Fruit fly (Drosophila melanogaster) whole organism, embryonic: Measurements from ENCODE around the gene CG12594.

ENCODE experiments used
- CG11093 ChIP-seq: fragments of 200-800 bp; sonication (Bioruptor generic); IDR thresholded peaks from 3 replicates; pipeline ENCODE4 v1.3.6; 2022; ENCODE audit warnings: missing biosample characterization, missing genetic modification characterization
- CG13287 ChIP-seq: fragments of 200-800 bp; sonication (Bioruptor generic); IDR thresholded peaks from 2 replicates; pipeline ENCODE4 v1.3.6; 2022; ENCODE audit warnings: missing biosample characterization, missing genetic modification characterization; ENCODE audit not compliant: partially characterized antibody
- CG13296 ChIP-seq: fragments of 200-800 bp; sonication (Bioruptor generic); optimal IDR thresholded peaks from 3 replicates; lab custom pipeline; 2018; ENCODE audit warnings: missing biosample characterization, mild to moderate bottlenecking, missing genetic modification characterization
- CG13894 ChIP-seq: fragments of 200-800 bp; sonication (Bioruptor generic); optimal IDR thresholded peaks from 3 replicates; lab custom pipeline; 2018; ENCODE audit warnings: missing biosample characterization, mild to moderate bottlenecking, missing genetic modification characterization, moderate library complexity
- CG14441 ChIP-seq: fragments of 200-800 bp; sonication (Bioruptor generic); IDR thresholded peaks from 2 replicates; pipeline ENCODE4 v1.3.6; 2022; ENCODE audit warnings: missing biosample characterization, missing genetic modification characterization
- CG14667 ChIP-seq: fragments of 200-800 bp; sonication (Bioruptor generic); IDR thresholded peaks from 2 replicates; pipeline ENCODE4 v1.3.6; 2022; ENCODE audit warnings: missing biosample characterization, missing genetic modification characterization
- CG14710 ChIP-seq: fragments of 200-800 bp; sonication (Bioruptor generic); optimal IDR thresholded peaks from 3 replicates; lab custom pipeline; 2019; ENCODE audit warnings: missing biosample characterization, mild to moderate bottlenecking, missing genetic modification characterization, moderate library complexity
- CG15269 ChIP-seq: fragments of 200-800 bp; sonication (Bioruptor generic); optimal IDR thresholded peaks from 2 replicates; lab custom pipeline; 2018; ENCODE audit warnings: missing biosample characterization, mild to moderate bottlenecking, missing genetic modification characterization, moderate library complexity
- CG17568 ChIP-seq: fragments of 200-800 bp; sonication (Bioruptor generic); optimal IDR thresholded peaks from 2 replicates; lab custom pipeline; 2018; ENCODE audit warnings: missing biosample characterization, mild to moderate bottlenecking, missing genetic modification characterization, moderate library complexity
- CG1792 ChIP-seq: fragments of 200-800 bp; sonication (Bioruptor generic); optimal IDR thresholded peaks from 2 replicates; lab custom pipeline; 2016; ENCODE audit warnings: missing biosample characterization, missing genetic modification characterization
- CG2875 ChIP-seq: fragments of 200-800 bp; sonication (Bioruptor generic); optimal IDR thresholded peaks from 2 replicates; lab custom pipeline; 2017; ENCODE audit warnings: missing biosample characterization, mild to moderate bottlenecking, missing genetic modification characterization, missing genetic modification reagents
- CG34422 ChIP-seq: fragments of 200-800 bp; sonication (Bioruptor generic); IDR thresholded peaks from 3 replicates; pipeline ENCODE4 v1.3.6; 2022; ENCODE audit warnings: missing biosample characterization, missing genetic modification characterization
- CG6813 ChIP-seq: fragments of 200-800 bp; sonication (Bioruptor generic); optimal IDR thresholded peaks from 2 replicates; lab custom pipeline; 2017; ENCODE audit warnings: missing biosample characterization, missing genetic modification characterization, mild to moderate bottlenecking, moderate library complexity, missing genetic modification reagents
- CG7271 ChIP-seq: fragments of 200-800 bp; sonication (Bioruptor generic); optimal IDR thresholded peaks from 2 replicates; lab custom pipeline; 2018; ENCODE audit warnings: missing biosample characterization, mild to moderate bottlenecking, missing genetic modification characterization, moderate library complexity
- CG8478 ChIP-seq: fragments of >200 bp; optimal IDR thresholded peaks from 2 replicates; lab custom pipeline; 2018
- D19B ChIP-seq: fragments of 200-800 bp; sonication (Bioruptor generic); optimal IDR thresholded peaks from 2 replicates; lab custom pipeline; 2017; ENCODE audit warnings: missing biosample characterization, mild to moderate bottlenecking, missing genetic modification characterization
- Dref ChIP-seq: fragments of 200-800 bp; sonication (Bioruptor generic); IDR thresholded peaks from 2 replicates; pipeline ENCODE4 v1.3.6; 2022; ENCODE audit warnings: missing biosample characterization, missing genetic modification characterization
- Drgx ChIP-seq: fragments of 200-800 bp; sonication (Bioruptor generic); IDR thresholded peaks from 2 replicates; pipeline ENCODE4 v1.3.6; 2022; ENCODE audit warnings: missing biosample characterization, missing genetic modification characterization
- Eip74EF ChIP-seq, 2 experiments: fragments of 200-800 bp in 1 of 2; fragments of >200 bp in 1 of 2; sonication (Bioruptor generic) in 1 of 2; optimal IDR thresholded peaks; 2 replicates each; lab custom pipeline; 2017 to 2019; ENCODE audit warnings: missing biosample characterization in 2 of 2, missing genetic modification characterization in 2 of 2, mild to moderate bottlenecking in 1 of 2, moderate library complexity in 1 of 2
- Fer3 ChIP-seq: fragments of 200-800 bp; sonication (Bioruptor generic); optimal IDR thresholded peaks from 2 replicates; lab custom pipeline; 2018; ENCODE audit warnings: missing biosample characterization, mild to moderate bottlenecking, missing genetic modification characterization, moderate library complexity
- Gsc ChIP-seq: fragments of 200-800 bp; sonication (Bioruptor generic); IDR thresholded peaks from 2 replicates; pipeline ENCODE4 v1.3.6; 2022; ENCODE audit warnings: missing biosample characterization, missing genetic modification characterization
- Lhr ChIP-seq: fragments of 200-800 bp; sonication (Bioruptor generic); optimal IDR thresholded peaks from 3 replicates; lab custom pipeline; 2017; ENCODE audit warnings: mild to moderate bottlenecking, missing biosample characterization, missing genetic modification reagents, missing genetic modification characterization
- MTF-1 ChIP-seq: fragments of 200-800 bp; sonication (Bioruptor generic); optimal IDR thresholded peaks from 2 replicates; lab custom pipeline; 2018; ENCODE audit warnings: missing biosample characterization, mild to moderate bottlenecking, missing genetic modification characterization, borderline replicate concordance
- Med ChIP-seq: fragments of 200-800 bp; sonication (Bioruptor generic); peaks from one replicate; lab custom pipeline; 2016; ENCODE audit warnings: missing biosample characterization, missing genetic modification characterization, mild to moderate bottlenecking, inconsistent platforms, moderate library complexity
- NC2α ChIP-seq: fragments of 200-800 bp; sonication (Bioruptor generic); optimal IDR thresholded peaks from 2 replicates; lab custom pipeline; 2016; ENCODE audit warnings: missing biosample characterization, missing genetic modification characterization
- Oaz ChIP-seq: fragments of 200-800 bp; sonication (Bioruptor generic); IDR thresholded peaks from 2 replicates; pipeline ENCODE4 v1.3.6; 2022; ENCODE audit warnings: missing biosample characterization, missing genetic modification characterization
- Rfx ChIP-seq: fragments of 200-800 bp; sonication (Bioruptor generic); IDR thresholded peaks from 2 replicates; pipeline ENCODE4 v1.3.6; 2022; ENCODE audit warnings: missing biosample characterization, missing genetic modification characterization
- Xrp1 ChIP-seq: fragments of 200-800 bp; sonication (Bioruptor generic); IDR thresholded peaks from 2 replicates; pipeline ENCODE4 v1.3.6; 2022; ENCODE audit warnings: missing biosample characterization, missing genetic modification characterization
- ac ChIP-seq: fragments of 200-800 bp; sonication (Bioruptor generic); optimal IDR thresholded peaks from 3 replicates; lab custom pipeline; 2017; ENCODE audit warnings: missing biosample characterization, mild to moderate bottlenecking, missing genetic modification characterization
- bcd ChIP-seq: fragments of 200-800 bp; sonication (Bioruptor generic); optimal IDR thresholded peaks from 2 replicates; lab custom pipeline; 2017; ENCODE audit warnings: missing biosample characterization, mild to moderate bottlenecking, missing genetic modification characterization
- chif ChIP-seq, 2 experiments: fragments of 200-800 bp; sonication (Bioruptor generic); optimal IDR thresholded peaks; 3 replicates each; lab custom pipeline; 2016; ENCODE audit warnings: missing biosample characterization in 2 of 2, missing genetic modification characterization in 2 of 2
- da ChIP-seq: fragments of 200-800 bp; sonication (Bioruptor generic); optimal IDR thresholded peaks from 2 replicates; lab custom pipeline; 2016; ENCODE audit warnings: missing biosample characterization, missing genetic modification characterization
- danr ChIP-seq: fragments of 200-800 bp; sonication (Bioruptor generic); IDR thresholded peaks from 2 replicates; pipeline ENCODE4 v1.3.6; 2022; ENCODE audit warnings: missing biosample characterization, missing genetic modification characterization
- disco-r ChIP-seq: fragments of 200-800 bp; sonication (Bioruptor generic); optimal IDR thresholded peaks from 2 replicates; lab custom pipeline; 2016; ENCODE audit warnings: missing biosample characterization, missing genetic modification characterization
- esg ChIP-seq: fragments of 200-800 bp; sonication (Bioruptor generic); conservative IDR thresholded peaks from 2 replicates; pipeline ENCODE4 v1.3.6; 2022; ENCODE audit warnings: missing biosample characterization, missing genetic modification characterization
- fd96Cb ChIP-seq: fragments of 200-800 bp; sonication (Bioruptor generic); optimal IDR thresholded peaks from 2 replicates; lab custom pipeline; 2018; ENCODE audit warnings: missing biosample characterization, mild to moderate bottlenecking, missing genetic modification characterization, moderate library complexity
- gcm ChIP-seq: fragments of 200-800 bp; sonication (Bioruptor generic); optimal IDR thresholded peaks from 2 replicates; lab custom pipeline; 2019; ENCODE audit warnings: missing biosample characterization, mild to moderate bottlenecking, missing genetic modification characterization, moderate library complexity
- grau ChIP-seq: fragments of 200-800 bp; optimal IDR thresholded peaks from 3 replicates; lab custom pipeline; 2019; ENCODE audit warnings: missing biosample characterization, mild to moderate bottlenecking, missing genetic modification characterization, moderate library complexity
- hb ChIP-seq: fragments of 200-800 bp; sonication (Bioruptor generic); IDR thresholded peaks from 3 replicates; pipeline ENCODE4 v1.3.6; 2022; ENCODE audit warnings: missing biosample characterization, missing genetic modification characterization; ENCODE audit not compliant: partially characterized antibody
- odd ChIP-seq: fragments of 200-800 bp; sonication (Bioruptor generic); optimal IDR thresholded peaks from 2 replicates; lab custom pipeline; 2017; ENCODE audit warnings: missing biosample characterization, mild to moderate bottlenecking, missing genetic modification characterization
- pan ChIP-seq, 4 experiments: fragments of >200 bp in 3 of 4; fragments of 200-800 bp in 1 of 4; sonication (Bioruptor generic) in 1 of 4; optimal IDR thresholded peaks in 3 of 4; IDR thresholded peaks in 1 of 4; 2 replicates each; pipeline versions ENCODE4 v1.3.6 to Lab custom; 2017 to 2022; ENCODE audit warnings: missing biosample characterization in 2 of 4, missing genetic modification characterization in 2 of 4, mixed read lengths in 1 of 4
- pzg ChIP-seq: fragments of 200-800 bp; sonication (Bioruptor generic); optimal IDR thresholded peaks from 3 replicates; lab custom pipeline; 2018; ENCODE audit warnings: missing biosample characterization, mild to moderate bottlenecking, missing genetic modification characterization, moderate library complexity
- sd ChIP-seq: fragments of 200-800 bp; sonication (Bioruptor generic); optimal IDR thresholded peaks from 3 replicates; lab custom pipeline; 2018; ENCODE audit warnings: missing biosample characterization, mild to moderate bottlenecking, missing genetic modification characterization, moderate library complexity
- sna ChIP-seq: fragments of 200-800 bp; sonication (Bioruptor generic); IDR thresholded peaks from 2 replicates; pipeline ENCODE4 v1.3.6; 2022; ENCODE audit warnings: missing biosample characterization, missing genetic modification characterization; ENCODE audit not compliant: partially characterized antibody
- stwl ChIP-seq: fragments of 200-800 bp; sonication (Bioruptor generic); optimal IDR thresholded peaks from 3 replicates; lab custom pipeline; 2018; ENCODE audit warnings: missing biosample characterization, mild to moderate bottlenecking, missing genetic modification characterization, moderate library complexity
- ttk ChIP-seq: fragments of 200-800 bp; sonication (Bioruptor generic); IDR thresholded peaks from 2 replicates; pipeline ENCODE4 v2.1.2; 2022; ENCODE audit warnings: missing biosample characterization, missing genetic modification characterization
- unpg ChIP-seq: fragments of 200-800 bp; sonication (Bioruptor generic); optimal IDR thresholded peaks from 3 replicates; lab custom pipeline; 2018; ENCODE audit warnings: missing biosample characterization, mild to moderate bottlenecking, missing genetic modification characterization, moderate library complexity
- vvl ChIP-seq: fragments of 200-800 bp; sonication (Bioruptor generic); IDR thresholded peaks from 2 replicates; pipeline ENCODE4 v1.3.6; 2022; ENCODE audit warnings: missing biosample characterization, missing genetic modification characterization
- zen2 ChIP-seq: fragments of 200-800 bp; sonication (Bioruptor generic); IDR thresholded peaks from 3 replicates; pipeline ENCODE4 v1.3.6; 2022; ENCODE audit warnings: missing biosample characterization, missing genetic modification characterization; ENCODE audit not compliant: partially characterized antibody
- zf30C ChIP-seq: fragments of 200-800 bp; sonication (Bioruptor generic); optimal IDR thresholded peaks from 3 replicates; lab custom pipeline; 2018; ENCODE audit warnings: missing biosample characterization, mild to moderate bottlenecking, missing genetic modification characterization

The CG12594 gene

DNA sequence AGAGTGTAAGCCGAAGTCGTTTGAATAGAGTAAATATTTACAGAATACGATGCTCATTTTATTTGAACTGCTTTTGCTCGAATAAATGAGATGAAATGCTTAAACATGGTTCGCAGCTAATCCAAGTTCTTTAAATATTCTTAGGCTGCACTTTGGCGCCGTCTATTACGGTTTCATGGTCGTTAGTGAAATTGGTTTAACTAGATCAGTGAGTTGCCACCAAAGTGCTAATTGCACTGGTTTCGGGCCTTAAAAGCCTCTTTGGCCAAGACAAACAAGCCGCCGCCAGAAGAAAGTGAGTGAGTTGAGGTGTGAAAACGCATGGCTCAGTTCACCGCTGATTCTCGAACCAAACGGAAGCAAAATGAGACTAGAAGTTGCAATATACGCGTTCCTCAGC lies 10.2 kb upstream of the CG12594 start, which contains the start of gene CG14720:
Gene CG14720 (plus strand): TSS at position 301 of the 400 bp plus-strand sequence.
- TF ChIP-seq Med (GFP tag; lab: Kevin White, UChicago) (no peak), MTF-1 (GFP tag; lab: Kevin White, UChicago) (no peak), Lhr (GFP tag; lab: Kevin White, UChicago) (no peak), chif (GFP tag; optimal IDR thresholded peaks at IDR 0.05; lab: Kevin White, UChicago) (no peak), Rfx (GFP tag; lab: Robert Waterston, UW) (no peak), ttk (no peak), NC2α (GFP tag; lab: Kevin White, UChicago) (no peak), D19B (no peak), pan (optimal IDR thresholded peaks at IDR 0.05; lab: Kevin White, UChicago) (no peak), pan (GFP tag; optimal IDR thresholded peaks at IDR 0.05 in 1 of 2, IDR thresholded peaks at IDR 0.05 in 1 of 2) (no peak), ac (no peak), vvl (GFP tag; lab: Robert Waterston, UW) (no peak), Dref (no peak), pzg (GFP tag; lab: Kevin White, UChicago) (no peak), Oaz (GFP tag; lab: Robert Waterston, UW) (no peak), Xrp1 (GFP tag; lab: Robert Waterston, UW) (no peak), Gsc (no peak), odd (GFP tag; lab: Kevin White, UChicago) (no peak)

DNA sequence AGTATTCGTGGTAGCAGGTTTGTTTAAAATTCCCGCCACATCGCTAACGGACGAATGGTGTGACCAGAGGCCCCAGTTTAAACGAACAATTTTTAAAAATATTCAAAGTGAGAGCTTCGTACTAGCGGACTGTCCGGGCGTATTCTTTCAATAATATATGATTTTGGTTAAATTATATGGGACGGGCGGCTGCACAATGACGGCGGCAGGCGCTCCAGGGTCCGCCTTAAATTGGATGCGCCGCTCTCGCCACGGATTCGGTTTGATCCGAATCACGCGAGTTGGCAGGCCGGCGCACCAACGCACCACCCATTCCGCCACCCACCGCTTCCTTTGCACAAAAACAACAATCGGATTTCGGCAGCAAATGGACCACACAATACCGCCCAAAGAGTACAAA lies 13.8 kb downstream of the CG12594 start, which contains the start of gene CG14721:
Gene CG14721 (plus strand): TSS at position 111 of the 400 bp plus-strand sequence.
- no peak for TF ChIP-seq da
- TF ChIP-seq zen2 (GFP tag; lab: Robert Waterston, UW) = no peak; the same call in 2 of the 3 replicates
- TF ChIP-seq Eip74EF (GFP tag; optimal IDR thresholded peaks at IDR 0.05; lab: Kevin White, UChicago) = no peak
- TF ChIP-seq CG1792 (GFP tag; lab: Kevin White, UChicago) = no peak
- no peak for TF ChIP-seq CG6813 (GFP tag; lab: Kevin White, UChicago)
- peak; percentile 58 for TF ChIP-seq CG14710 (tag; lab: Kevin White, UChicago)
- no peak for TF ChIP-seq CG2875 (GFP tag; lab: Kevin White, UChicago)
- TF ChIP-seq disco-r (GFP tag; lab: Kevin White, UChicago) = no peak
- no peak for TF ChIP-seq sna (GFP tag; lab: Robert Waterston, UW)
- no peak for TF ChIP-seq fd96Cb (tag; lab: Kevin White, UChicago)
- TF ChIP-seq ttk = no peak
- peak; percentile 62 for TF ChIP-seq CG13287 (GFP tag; lab: Robert Waterston, UW)
- no peak for TF ChIP-seq CG13894
- no peak for TF ChIP-seq CG14667 (GFP tag; lab: Robert Waterston, UW)
- no peak for TF ChIP-seq CG11093 (GFP tag; lab: Robert Waterston, UW)
- no peak for TF ChIP-seq unpg (GFP tag; lab: Kevin White, UChicago)
- TF ChIP-seq grau (tag; lab: Kevin White, UChicago) = no peak
- no peak for TF ChIP-seq CG8478 (lab: Kevin White, UChicago)
- TF ChIP-seq CG17568 (GFP tag; lab: Kevin White, UChicago) = no peak
- TF ChIP-seq sd = no peak
- no peak for TF ChIP-seq CG34422 (GFP tag; lab: Robert Waterston, UW)
- TF ChIP-seq bcd (GFP tag; lab: Kevin White, UChicago) = no peak
- TF ChIP-seq Fer3 (tag; lab: Kevin White, UChicago) = no peak
- no peak for TF ChIP-seq gcm (GFP tag; lab: Kevin White, UChicago)
- TF ChIP-seq zf30C (GFP tag; lab: Kevin White, UChicago) = no peak
- no peak for TF ChIP-seq Drgx (GFP tag; lab: Robert Waterston, UW)
- TF ChIP-seq danr (GFP tag; lab: Robert Waterston, UW) = no peak
- peak; percentile 37 for TF ChIP-seq stwl (tag; lab: Kevin White, UChicago)
- no peak for TF ChIP-seq CG14441 (GFP tag; lab: Robert Waterston, UW)
- TF ChIP-seq CG13296 (GFP tag; lab: Kevin White, UChicago) = no peak
- TF ChIP-seq CG7271 (tag; lab: Kevin White, UChicago) = no peak
- TF ChIP-seq CG15269 (tag; lab: Kevin White, UChicago) = no peak
- TF ChIP-seq hb = no peak
- no peak for TF ChIP-seq esg (GFP tag; lab: Robert Waterston, UW)
